Worm (Caenorhabditis elegans): ENCODE data around the gene nsph-4.3.

Gene nsph-4.3

ce11 chrIII:7588214-7588613 lies 20.9 kb downstream of the nsph-4.3 start, which contains the start of gene R13A5.15:
TSS of gene R13A5.15 (minus strand) at chrIII:7588314.
- TF ChIP-seq cog-1 (tag; optimal IDR thresholded peaks at IDR 0.05) (no peak), ztf-23 (GFP tag; IDR thresholded peaks at IDR 0.05) (no peak), flt-1 (GFP tag; IDR thresholded peaks at IDR 0.05) (no peak), T22C8.4 (GFP tag; IDR thresholded peaks at IDR 0.05) (no peak), ref-1 (GFP tag; conservative IDR thresholded peaks at IDR 0.05) (no peak), klf-2 (GFP tag; conservative IDR thresholded peaks at IDR 0.05) (no peak), ztf-29 (GFP tag; IDR thresholded peaks at IDR 0.05) (no peak), tab-1 (GFP tag; IDR thresholded peaks at IDR 0.05) (no peak), med-1 (GFP tag; optimal IDR thresholded peaks at IDR 0.05; ENCODE audit: insufficient read depth) (no peak)

- TF ChIP-seq flt-1 (GFP tag; IDR thresholded peaks at IDR 0.05) (0 out of 2 replicates have a peak, but pooled peaks have one; percentile 50), med-1 (GFP tag; optimal IDR thresholded peaks at IDR 0.05; ENCODE audit: insufficient read depth) (no peak)
Measured at ce11 chrIII:7584131-7584646, 24.9 kb downstream of the nsph-4.3 start, which contains the start of gene cup-5. TSS of gene cup-5 (plus strand) at chrIII:7584181.

ce11 chrIII:7582885-7583284 lies 26.2 kb downstream of the nsph-4.3 start, which contains the start of gene R13A5.10:
TSS of gene R13A5.10 (minus strand) at chrIII:7582985.
- TF ChIP-seq med-1 (GFP tag; optimal IDR thresholded peaks at IDR 0.05; ENCODE audit: insufficient read depth) (no peak), ztf-29 (GFP tag; IDR thresholded peaks at IDR 0.05) (no peak), tab-1 (GFP tag; IDR thresholded peaks at IDR 0.05) (no peak), T22C8.4 (GFP tag; IDR thresholded peaks at IDR 0.05) (no peak)

- no peak for TF ChIP-seq ztf-23 (GFP tag; IDR thresholded peaks at IDR 0.05)
- TF ChIP-seq klf-2 (GFP tag; conservative IDR thresholded peaks at IDR 0.05): no peak
- TF ChIP-seq cog-1 (tag; optimal IDR thresholded peaks at IDR 0.05): no peak
- TF ChIP-seq ztf-29 (GFP tag; IDR thresholded peaks at IDR 0.05): no peak
- no peak for TF ChIP-seq med-1 (GFP tag; optimal IDR thresholded peaks at IDR 0.05; ENCODE audit: insufficient read depth)
- no peak for TF ChIP-seq tab-1 (GFP tag; IDR thresholded peaks at IDR 0.05)
- no peak for TF ChIP-seq T22C8.4 (GFP tag; IDR thresholded peaks at IDR 0.05)
- TF ChIP-seq flt-1 (GFP tag; IDR thresholded peaks at IDR 0.05): no peak
- no peak for TF ChIP-seq ref-1 (GFP tag; conservative IDR thresholded peaks at IDR 0.05)
Measured at ce11 chrIII:7580586-7580985, 28.5 kb downstream of the nsph-4.3 start.

ce11 chrIII:7579324-7579723 lies 29.7 kb downstream of the nsph-4.3 start, which contains the start of gene mfsd-6:
TSS of gene mfsd-6 (minus strand) at chrIII:7579411.
- TF ChIP-seq cog-1 (tag; optimal IDR thresholded peaks at IDR 0.05) (no peak), T22C8.4 (GFP tag; IDR thresholded peaks at IDR 0.05) (no peak), ztf-23 (GFP tag; IDR thresholded peaks at IDR 0.05) (no peak), ztf-29 (GFP tag; IDR thresholded peaks at IDR 0.05) (no peak), flt-1 (GFP tag; IDR thresholded peaks at IDR 0.05) (no peak), klf-2 (GFP tag; conservative IDR thresholded peaks at IDR 0.05) (no peak), tab-1 (GFP tag; IDR thresholded peaks at IDR 0.05) (no peak), ref-1 (GFP tag; conservative IDR thresholded peaks at IDR 0.05) (no peak), med-1 (GFP tag; optimal IDR thresholded peaks at IDR 0.05; ENCODE audit: insufficient read depth) (no peak)

ce11 chrIII:7572781-7573400 lies 36.2 kb downstream of the nsph-4.3 start, which contains the start of the genes rpl-9 and lpd-7:
TSS of gene rpl-9 (minus strand) at chrIII:7572831.
TSS of gene lpd-7 (plus strand) at chrIII:7573350.
- 0 out of 2 replicates have a peak, but pooled peaks have one; percentile 61 for TF ChIP-seq flt-1 (GFP tag; IDR thresholded peaks at IDR 0.05)
- peak; percentile 17 for TF ChIP-seq cog-1 (tag; optimal IDR thresholded peaks at IDR 0.05)
- TF ChIP-seq klf-2 (GFP tag; conservative IDR thresholded peaks at IDR 0.05): no peak

ce11 chrIII:7571726-7572125 lies 37.3 kb downstream of the nsph-4.3 start:
- TF ChIP-seq ztf-23 (GFP tag; IDR thresholded peaks at IDR 0.05) (no peak), klf-2 (GFP tag; conservative IDR thresholded peaks at IDR 0.05) (no peak), ztf-29 (GFP tag; IDR thresholded peaks at IDR 0.05) (no peak), flt-1 (GFP tag; IDR thresholded peaks at IDR 0.05) (no peak), tab-1 (GFP tag; IDR thresholded peaks at IDR 0.05) (no peak), ref-1 (GFP tag; conservative IDR thresholded peaks at IDR 0.05) (no peak), T22C8.4 (GFP tag; IDR thresholded peaks at IDR 0.05) (no peak), cog-1 (tag; optimal IDR thresholded peaks at IDR 0.05) (no peak), med-1 (GFP tag; optimal IDR thresholded peaks at IDR 0.05; ENCODE audit: insufficient read depth) (no peak)

ce11 chrIII:7570083-7570695 lies 38.9 kb downstream of the nsph-4.3 start, which contains the start of gene R13A5.7:
TSS of gene R13A5.7 (minus strand) at chrIII:7570133.
- TF ChIP-seq ztf-23 (GFP tag; IDR thresholded peaks at IDR 0.05) (no peak), ztf-29 (GFP tag; IDR thresholded peaks at IDR 0.05) (no peak), flt-1 (GFP tag; IDR thresholded peaks at IDR 0.05) (peak; percentile 18; the same call in 1 of the 2 replicates), klf-2 (GFP tag; conservative IDR thresholded peaks at IDR 0.05) (no peak), ref-1 (GFP tag; conservative IDR thresholded peaks at IDR 0.05) (no peak), cog-1 (tag; optimal IDR thresholded peaks at IDR 0.05) (peak; percentile 18), T22C8.4 (GFP tag; IDR thresholded peaks at IDR 0.05) (no peak), med-1 (GFP tag; optimal IDR thresholded peaks at IDR 0.05; ENCODE audit: insufficient read depth) (no peak), tab-1 (GFP tag; IDR thresholded peaks at IDR 0.05) (no peak)

ce11 chrIII:7566098-7566497 lies 43.0 kb downstream of the nsph-4.3 start, which contains the start of gene ttr-32:
TSS of gene ttr-32 (plus strand) at chrIII:7566411.
- TF ChIP-seq klf-2 (GFP tag; conservative IDR thresholded peaks at IDR 0.05): no peak
- no peak for TF ChIP-seq ref-1 (GFP tag; conservative IDR thresholded peaks at IDR 0.05)
- no peak for TF ChIP-seq T22C8.4 (GFP tag; IDR thresholded peaks at IDR 0.05)
- TF ChIP-seq med-1 (GFP tag; optimal IDR thresholded peaks at IDR 0.05; ENCODE audit: insufficient read depth): no peak
- no peak for TF ChIP-seq flt-1 (GFP tag; IDR thresholded peaks at IDR 0.05)
- TF ChIP-seq ztf-29 (GFP tag; IDR thresholded peaks at IDR 0.05): no peak
- TF ChIP-seq ztf-23 (GFP tag; IDR thresholded peaks at IDR 0.05): no peak
- no peak for TF ChIP-seq tab-1 (GFP tag; IDR thresholded peaks at IDR 0.05)
- no peak for TF ChIP-seq cog-1 (tag; optimal IDR thresholded peaks at IDR 0.05)
